Worm (Caenorhabditis elegans) whole organism, mixed stage, embryonic: Measurements from ENCODE around the gene clec-71.
"Not testable (repeated sequence)": the region's sequence is repeated elsewhere in the genome, so short reads cannot be mapped to it uniquely, and the experiment has no call there.

ENCODE experiments used
- bed-3 ChIP-seq: fragments of 200-800 bp; sonication (Bioruptor generic); optimal IDR thresholded peaks from 3 replicates; lab custom pipeline; 2018; ENCODE audit warnings: mild to moderate bottlenecking, missing genetic modification characterization, moderate library complexity, missing compliant biosample characterization
- blmp-1 ChIP-seq: fragments of 150-350 bp; optimal IDR thresholded peaks from 2 replicates; lab custom pipeline; 2014; ENCODE audit warnings: missing biosample characterization, missing genetic modification characterization
- ceh-39 ChIP-seq: fragments of 150-350 bp; optimal IDR thresholded peaks from 2 replicates; lab custom pipeline; 2014; ENCODE audit warnings: missing biosample characterization, missing genetic modification characterization
- ceh-43 ChIP-seq: fragments of 200-800 bp; sonication (Bioruptor generic); optimal IDR thresholded peaks from 2 replicates; lab custom pipeline; 2018; ENCODE audit warnings: mild to moderate bottlenecking, missing genetic modification characterization, moderate library complexity, missing compliant biosample characterization
- ceh-83 ChIP-seq: fragments of 200-800 bp; sonication (Bioruptor generic); optimal IDR thresholded peaks from 2 replicates; lab custom pipeline; 2018; ENCODE audit warnings: mild to moderate bottlenecking, missing genetic modification characterization, missing compliant biosample characterization
- cnd-1 ChIP-seq: fragments of 200-800 bp; sonication (Bioruptor generic); optimal IDR thresholded peaks from 2 replicates; lab custom pipeline; 2018; ENCODE audit warnings: mild to moderate bottlenecking, missing genetic modification characterization, missing compliant biosample characterization
- drap-1 ChIP-seq: fragments of 200-800 bp; sonication (Bioruptor generic); optimal IDR thresholded peaks from 3 replicates; lab custom pipeline; 2018; ENCODE audit warnings: mild to moderate bottlenecking, missing genetic modification characterization, missing compliant biosample characterization
- elt-1 ChIP-seq: sonication (generic microtip); optimal IDR thresholded peaks from 2 replicates; lab custom pipeline; 2017; ENCODE audit warnings: missing genetic modification characterization, mild to moderate bottlenecking, missing compliant biosample characterization, antibody characterized with exemption, moderate library complexity, borderline replicate concordance; ENCODE audit not compliant: insufficient read depth
- elt-3 ChIP-seq: fragments of 150-350 bp; optimal IDR thresholded peaks from 2 replicates; lab custom pipeline; 2014; ENCODE audit warnings: missing biosample characterization, missing genetic modification characterization
- flh-1 ChIP-seq: fragments of 200-800 bp; sonication (Bioruptor generic); optimal IDR thresholded peaks from 2 replicates; lab custom pipeline; 2018; ENCODE audit warnings: mild to moderate bottlenecking, missing genetic modification characterization, moderate library complexity, missing compliant biosample characterization
- ham-2 ChIP-seq: fragments of 200-800 bp; sonication (Bioruptor generic); optimal IDR thresholded peaks from 2 replicates; lab custom pipeline; 2018; ENCODE audit warnings: mild to moderate bottlenecking, missing genetic modification characterization, missing compliant biosample characterization
- hlh-1 ChIP-seq: fragments of 150-350 bp; optimal IDR thresholded peaks from 2 replicates; lab custom pipeline; 2014; ENCODE audit warnings: missing biosample characterization, missing genetic modification reagents, missing genetic modification characterization
- lin-13 ChIP-seq: fragments of 150-350 bp; optimal IDR thresholded peaks from 2 replicates; lab custom pipeline; 2014; ENCODE audit warnings: missing biosample characterization, missing genetic modification characterization
- lin-32 ChIP-seq: fragments of 200-800 bp; sonication (Bioruptor generic); optimal IDR thresholded peaks from 2 replicates; lab custom pipeline; 2018; ENCODE audit warnings: mild to moderate bottlenecking, missing genetic modification characterization, missing compliant biosample characterization
- lsy-2 ChIP-seq: fragments of 150-350 bp; optimal IDR thresholded peaks from 2 replicates; lab custom pipeline; 2014; ENCODE audit warnings: missing biosample characterization, missing genetic modification characterization
- mab-5 ChIP-seq: fragments of 150-350 bp; optimal IDR thresholded peaks from 2 replicates; lab custom pipeline; 2014; ENCODE audit warnings: missing biosample characterization, missing genetic modification characterization
- mep-1 ChIP-seq: fragments of 150-350 bp; optimal IDR thresholded peaks from 2 replicates; lab custom pipeline; 2017; ENCODE audit warnings: missing biosample characterization, missing genetic modification reagents, missing genetic modification characterization, inconsistent platforms
- nhr-12 ChIP-seq: fragments of 150-350 bp; optimal IDR thresholded peaks from 2 replicates; lab custom pipeline; 2014; ENCODE audit warnings: missing biosample characterization, missing genetic modification characterization
- nhr-2 ChIP-seq: fragments of 150-350 bp; optimal IDR thresholded peaks from 2 replicates; lab custom pipeline; 2014; ENCODE audit warnings: missing biosample characterization, missing genetic modification characterization
- nhr-237 ChIP-seq: fragments of 150-350 bp; optimal IDR thresholded peaks from 2 replicates; lab custom pipeline; 2014; ENCODE audit warnings: missing biosample characterization, missing genetic modification characterization
- nhr-28 ChIP-seq: fragments of 150-350 bp; optimal IDR thresholded peaks from 2 replicates; lab custom pipeline; 2014; ENCODE audit warnings: missing biosample characterization, missing genetic modification characterization
- nhr-76 ChIP-seq: sonication (generic microtip); optimal IDR thresholded peaks from 2 replicates; lab custom pipeline; 2017; ENCODE audit warnings: missing biosample characterization, missing genetic modification characterization
- sem-2 ChIP-seq: fragments of 200-800 bp; sonication (Bioruptor generic); optimal IDR thresholded peaks from 2 replicates; lab custom pipeline; 2018; ENCODE audit warnings: mild to moderate bottlenecking, missing genetic modification characterization, missing compliant biosample characterization
- snpc-4 ChIP-seq: fragments of 150-350 bp; optimal IDR thresholded peaks from 2 replicates; lab custom pipeline; 2014; ENCODE audit warnings: missing biosample characterization, missing genetic modification characterization
- sptf-1 ChIP-seq: sonication (generic microtip); optimal IDR thresholded peaks from 2 replicates; lab custom pipeline; 2017; ENCODE audit warnings: mild to moderate bottlenecking, missing genetic modification characterization, moderate library complexity, missing compliant biosample characterization
- tbx-8 ChIP-seq: fragments of 200-800 bp; sonication (Bioruptor generic); optimal IDR thresholded peaks from 2 replicates; lab custom pipeline; 2018; ENCODE audit warnings: mild to moderate bottlenecking, missing genetic modification characterization, moderate library complexity, missing compliant biosample characterization
- unc-120 ChIP-seq: sonication (generic microtip); optimal IDR thresholded peaks from 2 replicates; lab custom pipeline; 2017; ENCODE audit warnings: missing genetic modification characterization, missing compliant biosample characterization; ENCODE audit not compliant: poor library complexity, severe bottlenecking
- unc-39 ChIP-seq: fragments of 150-350 bp; optimal IDR thresholded peaks from 2 replicates; lab custom pipeline; 2014; ENCODE audit warnings: missing biosample characterization, missing genetic modification characterization
- unc-62 ChIP-seq: fragments of 150-350 bp; optimal IDR thresholded peaks from 2 replicates; lab custom pipeline; 2014; ENCODE audit warnings: missing biosample characterization, missing genetic modification reagents, missing genetic modification characterization
- ztf-11 ChIP-seq: fragments of 150-350 bp; optimal IDR thresholded peaks from 2 replicates; lab custom pipeline; 2014; ENCODE audit warnings: missing biosample characterization, missing genetic modification characterization

clec-71 gene

DNA sequence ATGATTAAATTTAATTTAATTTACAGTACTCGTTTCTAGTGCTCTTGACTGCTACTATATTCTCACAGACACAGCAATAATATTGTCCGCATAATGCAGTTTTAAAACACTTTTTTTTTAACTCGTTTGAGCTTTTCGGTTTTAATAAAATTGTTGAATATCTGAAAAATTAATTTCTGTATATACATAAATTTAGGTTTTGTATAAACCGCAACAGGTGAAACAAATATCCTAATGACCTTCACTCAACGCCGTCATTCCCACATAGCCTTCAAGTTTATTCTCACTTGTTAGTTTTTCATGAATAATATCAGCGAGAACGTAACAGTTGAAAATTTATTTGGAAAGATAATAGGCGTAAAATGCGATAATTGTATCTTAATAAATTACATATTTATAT lies 17.8 kb upstream of the clec-71 start, which contains the start of gene srz-19:
Gene srz-19, plus strand, starts transcription at position 301 of the 400 bp plus-strand sequence.
- TF ChIP-seq tbx-8 (GFP tag; lab: Kevin White, UChicago) = no peak

DNA sequence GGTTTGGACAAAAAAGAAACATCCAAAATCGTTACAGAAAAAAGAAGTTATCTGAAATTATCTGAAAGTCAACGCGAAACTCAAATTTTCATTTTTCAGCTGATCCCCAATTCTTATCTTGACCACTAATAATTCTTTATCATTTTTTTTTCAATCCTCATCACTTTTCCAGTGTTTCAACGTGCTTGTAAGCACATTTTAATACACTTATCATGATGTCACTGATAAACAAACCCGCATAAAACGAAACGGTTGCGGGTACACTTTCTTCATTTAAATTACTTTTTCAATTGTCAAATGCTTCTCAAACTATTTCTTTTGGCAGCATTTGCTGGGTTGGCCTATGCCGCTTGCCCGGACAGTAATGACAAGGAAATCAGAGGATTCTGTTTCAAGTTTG lies 15.4 kb upstream of the clec-71 start, which contains the start of gene clec-67:
Gene clec-67, plus strand, starts transcription at position 268 of the 400 bp plus-strand sequence.
- no peak for TF ChIP-seq mab-5 (tag; lab: Kevin White, UChicago)
- TF ChIP-seq unc-62 (GFP tag; lab: Kevin White, UChicago) = no peak
- no peak for TF ChIP-seq blmp-1 (tag; lab: Kevin White, UChicago)
- TF ChIP-seq ham-2 = no peak
- TF ChIP-seq ceh-43 = no peak
- no peak for TF ChIP-seq unc-120 (tag; lab: Kevin White, UChicago)
- TF ChIP-seq flh-1 (GFP tag; lab: Kevin White, UChicago) = no peak
- TF ChIP-seq nhr-237 = no peak
- TF ChIP-seq ceh-39 (tag; lab: Kevin White, UChicago) = no peak
- no peak for TF ChIP-seq lin-32
- no peak for TF ChIP-seq elt-1 (tag; lab: Kevin White, UChicago)
- TF ChIP-seq hlh-1 (tag; lab: Kevin White, UChicago) = no peak

DNA sequence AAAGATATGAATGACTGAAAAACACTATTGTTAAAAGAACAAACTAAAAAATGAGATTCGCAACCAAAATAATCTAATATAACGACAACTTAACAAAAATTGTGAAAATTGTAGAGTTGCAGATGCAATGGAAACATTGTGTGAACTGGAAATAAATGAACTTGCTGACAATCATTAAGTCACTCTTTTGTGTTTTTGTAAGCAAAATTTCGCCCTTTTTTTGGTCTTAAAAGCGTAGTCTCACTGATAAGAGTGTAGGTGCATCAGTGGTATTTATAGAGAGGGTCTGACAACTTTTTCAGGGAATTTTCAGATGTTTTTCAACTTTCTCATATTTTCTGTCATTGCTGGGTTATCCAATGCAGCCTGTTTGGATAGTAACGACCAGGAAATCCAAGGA lies 11.1 kb upstream of the clec-71 start, which contains the start of gene clec-68:
Gene clec-68, plus strand, starts transcription at position 301 of the 400 bp plus-strand sequence.
- TF ChIP-seq sem-2 (no peak), elt-3 (no peak), ham-2 (no peak), unc-39 (tag; lab: Kevin White, UChicago) (no peak), bed-3 (GFP tag; lab: Kevin White, UChicago) (no peak), nhr-12 (no peak), flh-1 (GFP tag; lab: Kevin White, UChicago) (no peak), nhr-28 (no peak), blmp-1 (tag; lab: Kevin White, UChicago) (no peak), nhr-2 (tag; lab: Kevin White, UChicago) (no peak), ceh-39 (tag; lab: Kevin White, UChicago) (no peak), snpc-4 (no peak), ztf-11 (tag; lab: Kevin White, UChicago) (no peak), ceh-43 (no peak), lin-13 (tag; lab: Kevin White, UChicago) (no peak), unc-62 (GFP tag; lab: Kevin White, UChicago) (no peak)

DNA sequence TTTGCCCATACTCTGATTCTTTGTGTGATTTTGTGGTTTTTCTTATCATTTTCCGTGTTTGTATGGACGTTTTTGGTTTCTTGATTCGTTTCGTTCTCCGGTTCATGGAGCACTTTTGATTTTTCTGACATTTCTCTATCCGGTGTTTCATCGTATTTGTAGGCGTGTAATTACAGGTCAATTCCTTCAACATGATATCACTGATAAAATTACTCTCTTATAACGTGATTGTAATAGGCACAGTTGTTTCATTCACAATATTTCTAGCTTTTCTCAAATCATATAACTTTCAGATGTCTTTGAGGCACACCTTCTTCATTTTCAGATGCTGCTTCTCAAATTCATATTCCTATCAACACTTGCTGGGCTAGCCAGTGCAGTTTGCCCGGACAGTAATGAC lies 4.8 kb upstream of the clec-71 start, which contains the start of gene clec-70:
Gene clec-70, plus strand, starts transcription at position 301 of the 400 bp plus-strand sequence.
- not testable (repeated sequence) for TF ChIP-seq blmp-1 (tag; lab: Kevin White, UChicago); nhr-76 (tag; lab: Kevin White, UChicago); sem-2
- TF ChIP-seq, all 35 proteins: peak for 0; not testable (repeated sequence) for 35

DNA sequence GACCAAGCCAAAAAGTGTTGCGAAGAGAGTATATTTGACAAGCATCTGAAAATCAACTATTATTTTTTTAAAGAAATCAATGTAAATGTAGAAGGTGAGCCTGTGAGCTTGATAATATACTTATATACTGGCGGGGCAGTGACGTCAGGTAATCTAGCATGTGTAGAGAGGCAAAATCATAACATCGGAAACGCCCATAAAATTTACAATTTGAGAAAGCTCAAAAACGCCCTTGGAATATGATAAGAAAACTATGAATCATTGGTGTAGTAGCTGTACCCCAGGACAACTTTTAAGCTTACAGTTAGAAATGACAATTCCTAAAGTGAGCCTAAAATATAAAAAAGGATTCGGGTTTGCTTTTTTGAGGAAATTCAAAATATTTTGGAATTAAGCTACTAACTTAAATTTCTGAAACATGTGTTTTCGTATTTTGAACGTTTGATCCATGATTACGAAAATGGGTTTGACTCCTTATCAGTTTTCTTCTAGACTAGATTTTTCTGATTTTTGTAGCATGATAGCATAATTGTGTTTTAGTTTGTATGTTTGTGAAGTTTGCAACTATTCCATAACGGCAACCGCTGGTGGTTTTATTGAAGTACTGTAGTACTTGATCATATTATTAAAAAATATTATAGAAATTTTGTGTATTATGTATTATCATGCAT lies 4.5 kb downstream of the clec-71 start, which contains the start of gene clec-174:
Gene clec-174, minus strand, starts transcription at position 51 of the 671 bp plus-strand sequence.
- TF ChIP-seq cnd-1 (tag; lab: Kevin White, UChicago) = no peak
- TF ChIP-seq mep-1 = no peak
- TF ChIP-seq nhr-2 (tag; lab: Kevin White, UChicago) = no peak
- TF ChIP-seq ceh-83 (GFP tag; lab: Kevin White, UChicago) = no peak
- no peak for TF ChIP-seq mab-5 (tag; lab: Kevin White, UChicago)
- no peak for TF ChIP-seq unc-120 (tag; lab: Kevin White, UChicago)
- TF ChIP-seq unc-62 (GFP tag; lab: Kevin White, UChicago) = no peak
- TF ChIP-seq elt-1 (tag; lab: Kevin White, UChicago) = no peak
- no peak for TF ChIP-seq hlh-1 (tag; lab: Kevin White, UChicago)
- no peak for TF ChIP-seq nhr-28
- TF ChIP-seq, all 35 proteins: peak for 0

DNA sequence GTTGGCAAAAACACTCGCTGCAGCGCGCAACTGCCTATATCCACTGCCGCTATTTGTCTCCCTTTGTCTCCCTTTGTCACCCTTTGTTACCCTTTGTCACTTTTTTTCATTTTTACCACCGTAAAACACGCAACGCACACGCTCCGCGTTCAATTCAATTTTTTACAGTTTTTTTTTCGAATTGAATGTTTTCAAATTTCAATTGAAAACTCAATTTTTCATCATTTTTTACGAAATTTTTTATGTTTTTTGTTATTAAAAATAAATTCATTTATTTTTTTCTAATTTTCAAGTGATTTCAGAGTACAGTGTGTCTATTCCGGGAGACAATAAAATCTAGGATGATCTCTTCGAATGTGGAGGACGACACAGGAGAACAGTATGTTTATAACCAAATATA lies 5.7 kb downstream of the clec-71 start, which contains the start of gene Y46C8AL.11:
Gene Y46C8AL.11, plus strand, starts transcription at position 301 of the 400 bp plus-strand sequence.
- TF ChIP-seq nhr-28 = no peak
- TF ChIP-seq nhr-12 = no peak
- TF ChIP-seq sptf-1 (tag; lab: Kevin White, UChicago) = no peak
- TF ChIP-seq unc-120 (tag; lab: Kevin White, UChicago) = no peak
- TF ChIP-seq lin-13 (tag; lab: Kevin White, UChicago) = no peak
- no peak for TF ChIP-seq elt-1 (tag; lab: Kevin White, UChicago)
- TF ChIP-seq unc-62 (GFP tag; lab: Kevin White, UChicago) = no peak
- TF ChIP-seq drap-1 (GFP tag; lab: Kevin White, UChicago) = no peak
- TF ChIP-seq flh-1 (GFP tag; lab: Kevin White, UChicago) = no peak
- TF ChIP-seq blmp-1 (tag; lab: Kevin White, UChicago) = no peak
- no peak for TF ChIP-seq nhr-2 (tag; lab: Kevin White, UChicago)
- TF ChIP-seq tbx-8 (GFP tag; lab: Kevin White, UChicago) = no peak
- no peak for TF ChIP-seq mab-5 (tag; lab: Kevin White, UChicago)
- no peak for TF ChIP-seq ham-2
- no peak for TF ChIP-seq lsy-2 (tag; lab: Kevin White, UChicago)
- TF ChIP-seq ceh-39 (tag; lab: Kevin White, UChicago) = no peak
